Worm (Caenorhabditis elegans): ENCODE measurements around the gene sec-22.
A peak's percentile ranks its signal among the peaks of the same experiment; 100 is the strongest.

DNA sequence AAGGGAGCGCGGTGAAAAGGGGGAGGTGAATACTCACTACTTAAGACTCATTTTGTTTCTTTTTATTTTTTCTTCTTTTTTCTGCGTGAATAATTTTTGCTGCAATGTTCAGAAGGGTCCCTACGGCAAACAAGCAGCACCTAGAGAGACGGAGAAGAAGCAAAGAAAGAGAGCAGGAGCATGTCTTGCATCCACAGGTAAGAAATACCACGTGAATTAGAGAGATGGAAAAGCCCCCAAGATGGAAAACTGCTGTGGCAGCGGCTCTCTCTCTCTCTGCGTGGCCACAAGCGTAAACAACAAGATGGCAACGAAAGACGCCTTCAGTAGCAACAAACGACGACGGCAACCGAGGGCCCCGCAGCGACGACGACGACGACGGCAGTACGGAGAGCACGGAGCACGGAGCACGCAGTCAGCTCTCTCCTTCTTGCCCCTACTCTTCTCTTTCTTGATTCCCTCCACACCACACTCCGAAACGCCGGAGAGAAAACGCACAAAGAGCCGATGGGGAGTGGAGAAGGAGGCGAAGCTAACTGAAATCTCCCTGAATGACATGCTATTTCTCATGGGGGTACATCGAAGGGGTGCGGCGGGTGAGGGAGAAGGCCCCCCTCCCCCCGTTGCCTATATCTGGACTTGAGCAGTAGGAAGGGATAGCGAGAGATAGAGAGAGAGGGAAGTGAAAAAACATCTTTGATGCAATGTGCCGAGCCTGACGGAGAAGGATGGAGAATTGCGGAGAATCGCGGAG is 42.5 kb upstream of the sec-22 start:
- TF ChIP-seq nhr-25 (tag; optimal IDR thresholded peaks at IDR 0.05) (no peak), nhr-129 (tag; optimal IDR thresholded peaks at IDR 0.05) (peak; percentile 64), nhr-12 (tag; optimal IDR thresholded peaks at IDR 0.05) (no peak), nhr-23 (tag; optimal IDR thresholded peaks at IDR 0.05) (no peak), elt-3 (tag; optimal IDR thresholded peaks at IDR 0.05) (no peak), ceh-82 (tag; optimal IDR thresholded peaks at IDR 0.05) (no peak), ceh-16 (tag; optimal IDR thresholded peaks at IDR 0.05) (peak; percentile 10), R02D3.7 (tag; optimal IDR thresholded peaks at IDR 0.05) (no peak), snpc-4 (tag; optimal IDR thresholded peaks at IDR 0.05) (no peak), lin-13 (GFP tag; optimal IDR thresholded peaks at IDR 0.05) (peak; percentile 5), mdl-1 (tag; optimal IDR thresholded peaks at IDR 0.05) (peak in 1 of 2 experiments; percentile 51), elt-1 (tag; optimal IDR thresholded peaks at IDR 0.05) (no peak), unc-62 (GFP tag; optimal IDR thresholded peaks at IDR 0.05) (no peak), gmeb-1 (tag; optimal IDR thresholded peaks at IDR 0.05) (no peak)
